Fruit fly (Drosophila melanogaster): ENCODE measurements around the gene CG13288.

The CG13288 gene

DNA sequence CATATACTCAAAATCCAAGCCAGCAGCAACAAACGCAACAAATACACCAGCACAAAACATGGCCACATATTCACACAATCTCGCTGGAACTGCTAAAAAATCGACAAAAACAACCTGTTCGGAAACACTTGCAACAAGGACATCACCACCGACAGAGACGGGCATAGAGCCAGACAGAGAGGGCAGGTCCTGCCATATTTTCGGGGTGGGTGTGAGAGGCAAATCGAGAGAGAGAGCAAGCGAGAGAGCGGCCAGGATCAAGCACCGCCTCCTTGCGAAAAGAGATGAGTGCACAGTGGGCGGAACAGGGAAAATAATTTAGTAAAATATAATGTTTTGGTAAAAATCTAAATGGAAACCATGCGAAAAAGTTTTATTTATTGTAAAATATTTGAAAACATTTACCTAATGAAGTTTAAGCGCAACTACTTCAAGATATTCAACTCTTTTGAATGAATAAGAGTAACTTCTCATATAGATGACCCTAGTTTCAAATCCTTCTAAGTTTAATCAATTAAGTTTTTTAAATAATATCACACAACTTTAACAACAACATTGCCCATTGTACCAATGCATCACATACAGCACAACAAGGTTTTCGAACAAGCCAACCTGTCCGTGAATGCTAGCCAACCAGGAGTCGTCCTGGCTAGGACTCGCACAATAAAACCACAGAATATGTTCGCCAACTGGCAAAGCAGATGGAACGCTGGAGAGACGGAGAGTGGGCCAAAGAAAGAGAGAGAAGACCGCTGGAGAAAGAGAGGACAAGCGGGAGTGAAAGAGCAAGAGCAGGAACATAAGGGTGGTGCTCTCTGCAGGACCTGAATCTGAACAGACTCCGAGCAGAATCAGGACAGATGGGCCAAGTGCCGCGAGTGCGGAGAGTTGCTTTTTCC is 25.6 kb upstream of the CG13288 start (continued):
- TF ChIP-seq h (optimal IDR thresholded peaks at IDR 0.05) = no peak
- TF ChIP-seq CG11093 (GFP tag; IDR thresholded peaks at IDR 0.05) = no peak
- no peak for TF ChIP-seq CG11696 (GFP tag; IDR thresholded peaks at IDR 0.05)
- TF ChIP-seq Vsx1 (GFP tag; optimal IDR thresholded peaks at IDR 0.05) = no peak
- peak; percentile 77 for TF ChIP-seq gem (tag; optimal IDR thresholded peaks at IDR 0.05)
- no peak for TF ChIP-seq ERR (GFP tag; optimal IDR thresholded peaks at IDR 0.05)
- TF ChIP-seq Atf3 (GFP tag; optimal IDR thresholded peaks at IDR 0.05) = peak; percentile 47
- no peak for TF ChIP-seq zen2 (GFP tag; IDR thresholded peaks at IDR 0.05; ENCODE audit: partially characterized antibody)
- no peak for TF ChIP-seq abd-A (tag; optimal IDR thresholded peaks at IDR 0.05)
- no peak for TF ChIP-seq CG10959 (GFP tag; IDR thresholded peaks at IDR 0.05)
- peak in 1 of 2 experiments; percentile 91 for TF ChIP-seq insv (GFP tag; optimal IDR thresholded peaks at IDR 0.05)
- peak; percentile 27; the same call in 1 of the 2 replicates for TF ChIP-seq HLH3B (GFP tag; IDR thresholded peaks at IDR 0.05)
- no peak for TF ChIP-seq Ets97D (GFP tag; optimal IDR thresholded peaks at IDR 0.05)
- no peak for TF ChIP-seq Stat92E (GFP tag; optimal IDR thresholded peaks at IDR 0.05)
- no peak for TF ChIP-seq CG6254 (GFP tag; optimal IDR thresholded peaks at IDR 0.05)
- TF ChIP-seq CG12299 (tag; optimal IDR thresholded peaks at IDR 0.05) = no peak
- no peak for TF ChIP-seq Max (GFP tag; optimal IDR thresholded peaks at IDR 0.05)
- peak; percentile 22 for TF ChIP-seq en (GFP tag; optimal IDR thresholded peaks at IDR 0.05)
- TF ChIP-seq sr (GFP tag; IDR thresholded peaks at IDR 0.05) = no peak
- no peak for TF ChIP-seq Hmx (GFP tag; optimal IDR thresholded peaks at IDR 0.05)
- TF ChIP-seq sug (tag; optimal IDR thresholded peaks at IDR 0.05) = no peak
- TF ChIP-seq oc (tag; optimal IDR thresholded peaks at IDR 0.05) = peak; percentile 7
- TF ChIP-seq CG12071 (GFP tag; optimal IDR thresholded peaks at IDR 0.05) = no peak
- TF ChIP-seq Sin3A (optimal IDR thresholded peaks at IDR 0.05) = no peak
- TF ChIP-seq CG11560 (tag; IDR thresholded peaks at IDR 0.05) = no peak
- TF ChIP-seq lov (optimal IDR thresholded peaks at IDR 0.05) = no peak
- no peak for TF ChIP-seq lov (GFP tag; IDR thresholded peaks at IDR 0.05)
- no peak for TF ChIP-seq grn (GFP tag; optimal IDR thresholded peaks at IDR 0.05)
- no peak for TF ChIP-seq cwo (GFP tag; optimal IDR thresholded peaks at IDR 0.05)
- TF ChIP-seq HHEX (GFP tag; optimal IDR thresholded peaks at IDR 0.05) = no peak
- TF ChIP-seq CG34422 (GFP tag; IDR thresholded peaks at IDR 0.05) = no peak
- TF ChIP-seq CG9609 (GFP tag; optimal IDR thresholded peaks at IDR 0.05) = peak; percentile 61
- no peak for TF ChIP-seq pb (GFP tag; optimal IDR thresholded peaks at IDR 0.05)
- no peak for TF ChIP-seq da (GFP tag; optimal IDR thresholded peaks at IDR 0.05)
- TF ChIP-seq br (optimal IDR thresholded peaks at IDR 0.05) = no peak
- TF ChIP-seq wor (GFP tag; IDR thresholded peaks at IDR 0.05) = peak; percentile 46; the same call in 1 of the 2 replicates
- no peak for TF ChIP-seq sd (tag; optimal IDR thresholded peaks at IDR 0.05)
- TF ChIP-seq Eip74EF (GFP tag; optimal IDR thresholded peaks at IDR 0.05) = no peak
- TF ChIP-seq ranshi (GFP tag; IDR thresholded peaks at IDR 0.05) = no peak
- peak; percentile 86 for TF ChIP-seq CG1832 (GFP tag; optimal IDR thresholded peaks at IDR 0.05)
- no peak for TF ChIP-seq Dbx (GFP tag; IDR thresholded peaks at IDR 0.05)
- no peak for TF ChIP-seq CG4617 (GFP tag; optimal IDR thresholded peaks at IDR 0.05; ENCODE audit: borderline replicate concordance)
- TF ChIP-seq CG12769 (tag; optimal IDR thresholded peaks at IDR 0.05) = no peak
- TF ChIP-seq row (GFP tag; IDR thresholded peaks at IDR 0.05) = peak; percentile 78
- TF ChIP-seq CG15073 (GFP tag; optimal IDR thresholded peaks at IDR 0.05) = peak; percentile 11
- no peak for TF ChIP-seq CG4820 (GFP tag; optimal IDR thresholded peaks at IDR 0.05)
- TF ChIP-seq Oaz (GFP tag; IDR thresholded peaks at IDR 0.05) = peak; percentile 42; the same call in 1 of the 2 replicates
- TF ChIP-seq toy (GFP tag; IDR thresholded peaks at IDR 0.05) = no peak
- TF ChIP-seq CG6791 (GFP tag; IDR thresholded peaks at IDR 0.05; ENCODE audit: partially characterized antibody) = no peak
- TF ChIP-seq pzg (GFP tag; optimal IDR thresholded peaks at IDR 0.05) = no peak
